Worm (Caenorhabditis elegans) whole organism, L4/young adult: ENCODE measurements around the gene ZC196.5.
"Not testable (repeated sequence)": the region's sequence is repeated elsewhere in the genome, so short reads cannot be mapped to it uniquely, and the experiment has no call there.

Experiments
- W03F9.2 ChIP-seq: fragments of 150-350 bp; optimal IDR thresholded peaks from 2 replicates; lab custom pipeline; 2014; ENCODE audit warnings: missing biosample characterization, missing genetic modification characterization
- dao-5 ChIP-seq: sonication (generic microtip); optimal IDR thresholded peaks from 2 replicates; lab custom pipeline; 2016; ENCODE audit warnings: missing genotype, missing genetic modification characterization, moderate library complexity, missing compliant biosample characterization
- him-1 ChIP-seq: sonication (generic microtip); optimal IDR thresholded peaks from 2 replicates; lab custom pipeline; 2016; ENCODE audit warnings: missing genotype, missing genetic modification reagents, missing genetic modification characterization, missing compliant biosample characterization

ZC196.5 gene

DNA sequence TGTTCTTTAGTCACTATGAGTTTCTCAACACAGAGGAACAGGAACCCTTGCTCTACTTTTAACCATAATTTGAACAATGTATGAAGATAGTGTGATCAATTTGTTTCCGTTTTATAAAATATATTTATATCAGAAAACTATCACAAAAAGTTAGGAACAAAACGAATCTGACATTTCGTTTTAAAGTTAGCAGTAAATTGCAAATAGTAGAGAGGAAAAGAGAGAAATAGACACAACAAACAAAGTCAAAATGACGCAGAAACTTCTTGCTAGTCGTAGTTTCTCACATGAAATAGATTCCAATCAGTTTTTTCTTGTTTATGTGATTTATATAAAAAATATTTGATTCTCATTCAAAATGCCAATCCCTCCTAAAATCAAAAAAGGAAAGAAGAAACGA lies at the start of gene ZC196.5:
TSS of gene ZC196.5 (plus strand) at position 301 of the 400 bp plus-strand sequence.
- TF ChIP-seq dao-5 (tag; lab: Kevin White, UChicago) (no peak), W03F9.2 (tag; lab: Kevin White, UChicago) (no peak), him-1 (tag; lab: Kevin White, UChicago) (no peak)

DNA sequence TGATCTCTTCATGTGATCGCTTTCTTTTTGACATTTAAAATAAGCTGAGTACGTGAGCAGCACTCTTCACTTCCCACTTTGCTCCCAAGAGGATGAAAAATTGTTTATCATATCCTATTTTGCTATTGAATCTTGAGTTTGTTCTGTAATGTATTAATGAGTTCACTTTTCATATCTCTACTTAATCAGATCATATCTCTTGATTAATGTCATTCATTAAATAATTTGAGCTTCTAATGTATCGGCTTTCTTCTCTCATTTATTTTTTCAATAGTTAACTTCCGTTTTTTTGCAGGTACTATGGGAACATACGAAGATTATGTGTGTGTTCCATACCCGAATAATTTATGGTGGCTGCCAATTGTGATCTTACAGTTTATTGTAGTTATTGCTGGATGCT lies 48.1 kb upstream of the ZC196.5 start, which contains the start of gene ZC190.2:
TSS of gene ZC190.2 (plus strand) at position 301 of the 400 bp plus-strand sequence.
- TF ChIP-seq dao-5 (tag; lab: Kevin White, UChicago) (no peak), W03F9.2 (tag; lab: Kevin White, UChicago) (no peak), him-1 (tag; lab: Kevin White, UChicago) (no peak)

DNA sequence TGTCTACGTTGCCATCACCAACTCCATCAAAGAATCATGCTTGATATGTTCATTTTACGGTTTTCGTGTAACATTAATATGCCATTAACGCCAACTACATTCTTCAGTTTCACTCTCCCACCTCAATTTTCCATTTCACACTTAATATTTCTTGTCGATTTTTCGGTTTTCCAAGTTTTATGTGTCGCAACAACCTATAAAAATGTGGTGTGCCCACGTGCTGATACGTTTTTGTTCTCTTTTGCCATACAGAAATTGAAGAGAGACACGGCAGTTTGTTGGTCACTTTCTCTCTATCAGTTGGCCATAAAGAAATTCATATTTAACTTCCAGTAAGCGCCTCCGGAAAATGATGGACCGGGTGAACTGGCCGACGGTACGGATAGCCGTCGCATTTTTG lies 46.5 kb upstream of the ZC196.5 start, which contains the start of gene cln-3.3:
TSS of gene cln-3.3 (plus strand) at position 334 of the 400 bp plus-strand sequence.
- TF ChIP-seq him-1 (tag; lab: Kevin White, UChicago) = no peak
- TF ChIP-seq W03F9.2 (tag; lab: Kevin White, UChicago) = no peak
- no peak for TF ChIP-seq dao-5 (tag; lab: Kevin White, UChicago)

DNA sequence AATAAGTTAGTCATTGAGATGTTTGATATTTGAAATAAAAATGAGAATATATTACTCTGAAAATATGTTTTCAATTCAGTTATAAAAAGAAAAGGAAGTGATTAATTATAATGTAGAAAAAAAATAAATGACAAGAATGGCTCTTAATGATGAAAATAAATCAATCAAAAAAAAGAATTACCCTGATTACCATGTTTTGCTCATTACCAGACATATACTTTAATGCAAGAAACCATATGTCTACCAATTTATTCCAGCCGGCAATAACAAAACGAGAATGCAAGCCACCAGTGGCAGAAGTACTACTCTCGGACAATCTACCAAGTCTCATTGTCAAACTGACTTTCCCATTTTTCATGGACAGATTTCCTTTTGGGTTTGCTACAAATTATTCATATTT lies 45.4 kb upstream of the ZC196.5 start:
- no peak for TF ChIP-seq dao-5 (tag; lab: Kevin White, UChicago)

DNA sequence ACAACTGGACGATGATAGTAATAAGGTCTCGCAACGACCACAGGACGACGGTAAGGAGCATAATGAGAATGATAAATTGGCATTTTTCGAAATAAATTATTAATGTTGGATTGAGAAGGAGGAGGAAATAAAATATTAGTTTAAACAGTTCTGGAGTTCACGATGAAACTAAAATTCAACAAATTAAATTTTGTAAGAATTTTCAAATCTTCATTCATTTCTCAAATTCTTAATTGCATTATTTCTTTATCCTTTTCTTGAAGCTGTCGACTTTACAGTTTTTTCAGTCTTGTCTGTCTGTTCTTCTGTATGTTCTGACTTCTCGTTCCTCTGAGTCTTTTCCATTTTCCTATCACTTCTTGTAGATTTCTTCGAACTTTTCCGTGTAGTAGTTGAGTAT lies 42.4 kb upstream of the ZC196.5 start, which contains the start of gene ZC190.7:
TSS of gene ZC190.7 (minus strand) at position 101 of the 400 bp plus-strand sequence.
- TF ChIP-seq him-1 (tag; lab: Kevin White, UChicago) (no peak), dao-5 (tag; lab: Kevin White, UChicago) (no peak), W03F9.2 (tag; lab: Kevin White, UChicago) (no peak)

DNA sequence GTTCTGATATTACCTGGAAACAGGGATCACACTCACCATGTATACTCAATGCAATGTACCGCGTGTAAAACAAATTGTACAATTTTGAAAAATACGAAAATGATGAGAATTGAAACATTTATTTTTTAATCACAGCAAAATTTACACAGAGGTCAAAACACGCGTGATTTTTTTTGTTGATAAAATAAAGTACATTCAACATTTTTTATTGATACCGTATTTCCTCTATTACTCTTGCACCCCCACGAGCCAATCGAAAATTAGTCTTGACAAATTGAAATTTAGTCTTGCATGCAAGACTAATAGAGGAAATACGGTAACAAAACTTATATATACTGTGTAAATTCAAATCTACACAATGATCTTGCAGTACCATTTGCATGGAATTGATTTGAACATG lies 41.5 kb upstream of the ZC196.5 start, which contains the start of gene ZC190.8:
TSS of gene ZC190.8 (minus strand) at position 101 of the 400 bp plus-strand sequence.
- TF ChIP-seq W03F9.2 (tag; lab: Kevin White, UChicago) (no peak), him-1 (tag; lab: Kevin White, UChicago) (no peak), dao-5 (tag; lab: Kevin White, UChicago) (no peak)

DNA sequence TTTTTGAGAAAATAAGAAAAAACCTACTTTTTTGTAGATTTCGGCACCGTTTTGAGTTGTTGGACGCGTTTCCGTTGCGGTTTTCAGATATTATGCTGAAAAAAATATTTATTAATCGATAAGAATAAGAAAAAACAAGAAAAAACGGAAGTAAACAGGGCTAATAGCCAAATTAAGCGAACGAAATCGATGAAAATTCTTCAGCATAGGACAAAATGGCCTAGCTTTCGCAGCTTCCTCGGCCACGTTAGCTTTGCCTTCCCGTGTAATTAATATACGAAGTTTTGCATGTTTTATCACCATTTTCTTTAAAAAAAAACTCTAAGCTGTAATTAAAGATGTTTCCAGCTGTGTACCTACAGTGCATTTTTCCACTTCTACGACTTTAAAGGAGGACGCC lies 33.0 kb upstream of the ZC196.5 start, which contains the start of gene ZC190.10:
TSS of gene ZC190.10 (minus strand) at position 101 of the 400 bp plus-strand sequence.
- not testable (repeated sequence) for TF ChIP-seq him-1, W03F9.2, dao-5 (tag; lab: Kevin White, UChicago)

DNA sequence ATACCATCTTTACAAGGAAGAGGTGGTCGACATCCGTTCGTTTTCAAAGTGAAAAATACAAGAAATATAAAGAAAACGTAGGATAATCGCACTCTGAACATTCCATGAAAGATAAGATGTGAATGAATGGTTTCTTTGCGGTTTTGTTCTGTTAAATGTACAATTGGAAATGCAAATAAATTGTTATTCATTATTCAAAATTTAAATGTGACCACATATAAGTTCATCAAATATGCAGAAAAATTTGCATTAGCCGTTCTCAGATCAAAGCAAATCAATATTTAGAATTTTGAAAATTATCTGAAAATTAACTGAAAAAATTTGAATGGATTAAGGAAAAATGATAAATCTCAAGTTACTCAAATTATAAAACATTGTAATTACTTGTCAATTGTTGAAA lies 17.3 kb upstream of the ZC196.5 start, which contains the start of gene ZC178.2:
TSS of gene ZC178.2 (minus strand) at position 101 of the 400 bp plus-strand sequence.
- TF ChIP-seq him-1 (tag; lab: Kevin White, UChicago) (no peak), dao-5 (tag; lab: Kevin White, UChicago) (no peak), W03F9.2 (tag; lab: Kevin White, UChicago) (no peak)

DNA sequence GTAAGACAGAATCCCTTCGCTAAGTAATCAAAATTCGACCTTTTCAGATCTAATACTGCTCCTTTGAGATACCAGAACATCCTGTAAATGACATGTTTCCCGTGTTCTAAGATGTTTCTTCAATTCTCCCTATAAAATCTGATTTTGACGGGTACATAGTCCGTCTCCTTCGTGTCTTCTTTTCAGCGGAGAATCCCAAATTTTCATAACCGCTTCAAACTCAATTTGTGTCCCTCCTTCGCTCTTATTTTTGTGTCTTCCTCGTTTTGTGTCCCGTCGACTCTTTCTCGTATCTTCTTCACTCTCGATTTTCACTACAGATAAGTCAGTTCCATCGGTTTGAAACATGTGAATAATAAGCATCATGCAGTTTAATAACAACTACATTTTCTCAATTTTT lies 13.0 kb upstream of the ZC196.5 start, which contains the start of gene glr-5:
TSS of gene glr-5 (plus strand) at position 321 of the 400 bp plus-strand sequence.
- TF ChIP-seq him-1 (tag; lab: Kevin White, UChicago) (no peak), W03F9.2 (tag; lab: Kevin White, UChicago) (no peak)

DNA sequence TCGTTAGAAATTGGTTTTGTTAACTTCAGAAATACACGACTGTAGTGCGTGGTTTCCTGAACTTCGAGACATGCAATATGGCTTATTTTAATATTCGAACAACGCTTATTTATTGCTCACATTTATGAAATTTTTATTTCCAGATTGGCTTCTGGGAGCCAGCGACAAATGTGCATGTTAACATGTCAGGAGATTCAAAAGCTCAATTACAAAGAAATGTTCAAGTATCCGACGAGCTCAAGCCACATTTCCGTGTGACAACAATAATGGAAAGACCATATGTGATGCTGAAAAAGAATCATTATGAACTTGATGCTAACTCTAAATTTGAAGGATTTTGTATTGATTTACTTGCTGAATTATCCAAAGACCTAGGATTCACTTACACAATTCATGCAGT lies 10.8 kb upstream of the ZC196.5 start:
- TF ChIP-seq him-1 (tag; lab: Kevin White, UChicago) (no peak), dao-5 (tag; lab: Kevin White, UChicago) (no peak), W03F9.2 (tag; lab: Kevin White, UChicago) (no peak)

DNA sequence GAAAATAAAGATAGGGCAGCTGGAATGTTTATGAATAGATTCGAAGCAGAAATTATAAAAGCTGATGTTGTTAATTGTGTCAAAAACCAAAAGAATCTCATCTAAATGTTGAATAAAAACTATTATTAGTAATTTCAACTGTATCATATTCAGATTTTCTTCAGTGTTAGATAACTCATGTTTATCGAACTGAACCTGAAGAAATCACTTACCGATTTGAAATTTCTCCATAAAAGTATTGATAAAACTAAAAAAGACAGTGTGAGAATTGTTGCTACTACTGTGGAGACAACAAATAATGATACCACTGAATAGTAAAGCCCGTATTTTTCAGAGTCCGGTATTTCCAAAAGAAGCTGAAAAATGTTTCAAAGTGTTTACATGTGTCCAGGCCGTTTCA lies 7.0 kb upstream of the ZC196.5 start, which contains the start of gene ZC196.8:
TSS of gene ZC196.8 (minus strand) at position 101 of the 400 bp plus-strand sequence.
- not testable (repeated sequence) for TF ChIP-seq him-1, W03F9.2, dao-5 (tag; lab: Kevin White, UChicago)

DNA sequence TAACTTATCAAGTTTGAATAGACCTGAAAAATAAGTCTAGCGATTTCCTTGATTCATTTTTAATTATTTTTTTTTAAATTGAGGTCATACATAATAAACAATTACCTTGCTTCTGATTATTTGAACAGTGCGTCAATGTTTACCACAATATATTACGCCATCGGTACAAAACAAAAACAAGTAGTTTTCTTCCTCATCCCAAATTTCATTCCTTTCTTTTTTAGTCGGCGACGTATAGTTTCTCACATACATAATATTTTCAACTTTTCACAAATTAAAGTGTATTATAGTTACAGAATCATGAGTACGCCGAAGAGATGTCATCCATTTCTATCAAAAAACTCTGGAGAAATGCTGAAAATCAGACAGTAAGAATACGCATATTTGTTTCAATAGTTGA lies 3.0 kb upstream of the ZC196.5 start, which contains the start of gene droe-8:
TSS of gene droe-8 (plus strand) at position 301 of the 400 bp plus-strand sequence.
- TF ChIP-seq dao-5, W03F9.2, him-1 (tag; lab: Kevin White, UChicago): not testable (repeated sequence)

DNA sequence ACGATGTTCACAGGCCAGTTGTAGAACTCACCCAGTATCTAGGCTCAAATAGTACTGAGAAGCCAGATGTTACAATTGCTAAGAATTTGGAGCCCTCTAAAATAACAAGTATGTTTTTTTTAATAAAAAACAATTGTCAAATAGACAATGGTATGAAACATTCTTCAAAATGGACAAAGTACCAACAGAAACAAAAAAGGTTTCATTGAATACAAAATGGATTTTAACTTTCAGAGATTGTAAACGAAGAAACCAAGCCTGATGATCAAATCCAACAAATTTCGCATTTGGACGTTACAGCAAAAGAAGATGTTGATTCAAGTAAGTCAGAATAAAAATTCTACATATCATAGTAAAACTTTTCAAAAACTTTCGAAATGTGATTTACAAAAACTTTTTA lies 2.1 kb upstream of the ZC196.5 start, which contains the start of gene ZC196.9:
TSS of gene ZC196.9 (minus strand) at position 101 of the 400 bp plus-strand sequence.
- TF ChIP-seq W03F9.2 (tag; lab: Kevin White, UChicago) (no peak), dao-5 (tag; lab: Kevin White, UChicago) (no peak), him-1 (tag; lab: Kevin White, UChicago) (no peak)

DNA sequence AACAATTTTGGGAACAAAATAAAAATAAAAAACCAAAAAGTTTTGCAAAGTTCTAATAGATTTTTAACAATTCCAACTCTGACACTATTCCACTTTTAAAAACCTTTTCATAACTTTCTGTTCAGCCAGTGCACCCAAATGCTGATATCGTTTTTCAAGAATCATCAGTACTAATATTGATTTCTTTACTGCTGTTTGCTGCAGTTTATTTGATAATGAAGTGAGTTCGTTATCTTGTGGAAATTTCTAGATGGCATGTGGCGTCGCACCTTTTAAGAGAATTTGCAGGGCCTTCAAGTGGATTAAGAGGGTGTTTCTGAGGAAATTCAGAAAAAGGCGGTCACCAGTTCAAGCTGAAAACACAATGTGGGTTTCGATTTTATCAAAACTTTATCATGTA lies 1.8 kb downstream of the ZC196.5 start:
- TF ChIP-seq W03F9.2 (tag; lab: Kevin White, UChicago) (no peak), dao-5 (tag; lab: Kevin White, UChicago) (no peak), him-1 (tag; lab: Kevin White, UChicago) (no peak)
